Worm (Caenorhabditis elegans): Measurements from ENCODE around the gene cht-4.
A peak's percentile ranks its signal among the peaks of the same experiment; 100 is the strongest.

Gene cht-4

ce11 chrIII:1607659-1608058, 49.6 kb downstream of the cht-4 start:
- TF ChIP-seq sma-9 (GFP tag; optimal IDR thresholded peaks at IDR 0.05) (no peak), sma-9 (tag; optimal IDR thresholded peaks at IDR 0.05) (no peak), blmp-1 (tag; optimal IDR thresholded peaks at IDR 0.05; ENCODE audit: insufficient read depth) (no peak), egl-27 (tag; optimal IDR thresholded peaks at IDR 0.05) (no peak), fos-1 (tag; optimal IDR thresholded peaks at IDR 0.05) (no peak), mab-5 (tag; optimal IDR thresholded peaks at IDR 0.05) (no peak), ztf-11 (tag; optimal IDR thresholded peaks at IDR 0.05) (no peak)

- TF ChIP-seq blmp-1 (tag; optimal IDR thresholded peaks at IDR 0.05; ENCODE audit: insufficient read depth) (peak; percentile 21), Y55F3AM.14 (GFP tag; optimal IDR thresholded peaks at IDR 0.05) (peak; percentile 46), lin-11 (tag; optimal IDR thresholded peaks at IDR 0.05) (peak; percentile 14), egl-27 (tag; optimal IDR thresholded peaks at IDR 0.05) (no peak), ztf-11 (tag; optimal IDR thresholded peaks at IDR 0.05) (no peak), lin-13 (GFP tag; optimal IDR thresholded peaks at IDR 0.05) (peak; percentile 35), C34F6.9 (tag; optimal IDR thresholded peaks at IDR 0.05) (peak; percentile 5), sma-9 (GFP tag; optimal IDR thresholded peaks at IDR 0.05) (peak; percentile 6), sma-9 (tag; optimal IDR thresholded peaks at IDR 0.05) (no peak), unc-55 (GFP tag; optimal IDR thresholded peaks at IDR 0.05) (peak; percentile 3), nhr-237 (tag; optimal IDR thresholded peaks at IDR 0.05) (no peak), lsy-2 (tag; optimal IDR thresholded peaks at IDR 0.05) (peak; percentile 24 to 47), gmeb-1 (tag; optimal IDR thresholded peaks at IDR 0.05) (peak; percentile 37), F13H6.1 (tag; optimal IDR thresholded peaks at IDR 0.05) (peak; percentile 19)
These were observed 52.7 kb downstream of the cht-4 start, which contains the start of gene Y22D7AL.6 for ce11 chrIII:1604514-1604976. Gene Y22D7AL.6, plus strand, starts transcription at chrIII:1604926.

ce11 chrIII:1603776-1604175, 53.5 kb downstream of the cht-4 start:
- TF ChIP-seq unc-39 (tag; optimal IDR thresholded peaks at IDR 0.05) (no peak), sma-3 (GFP tag; optimal IDR thresholded peaks at IDR 0.05) (no peak), nhr-237 (tag; optimal IDR thresholded peaks at IDR 0.05) (no peak), gmeb-1 (tag; optimal IDR thresholded peaks at IDR 0.05) (no peak), nhr-11 (tag; optimal IDR thresholded peaks at IDR 0.05) (no peak), mdl-1 (tag; optimal IDR thresholded peaks at IDR 0.05) (no peak), crh-2 (tag; optimal IDR thresholded peaks at IDR 0.05) (no peak), lin-39 (tag; optimal IDR thresholded peaks at IDR 0.05) (no peak), alr-1 (tag; optimal IDR thresholded peaks at IDR 0.05) (no peak), snpc-4 (tag; optimal IDR thresholded peaks at IDR 0.05) (no peak), ztf-1 (GFP tag; conservative IDR thresholded peaks at IDR 0.05) (no peak), skn-1 (tag; optimal IDR thresholded peaks at IDR 0.05) (no peak), aly-2 (tag; optimal IDR thresholded peaks at IDR 0.05) (no peak), lsy-2 (tag; optimal IDR thresholded peaks at IDR 0.05) (no peak), ztf-4 (tag; optimal IDR thresholded peaks at IDR 0.05) (no peak), nhr-12 (tag; optimal IDR thresholded peaks at IDR 0.05) (no peak), nhr-6 (tag; optimal IDR thresholded peaks at IDR 0.05) (no peak), dmd-4 (tag; optimal IDR thresholded peaks at IDR 0.05) (no peak), lin-11 (tag; optimal IDR thresholded peaks at IDR 0.05) (no peak), nhr-21 (tag; optimal IDR thresholded peaks at IDR 0.05) (no peak)
